Worm (Caenorhabditis elegans) whole organism, L4/young adult: ENCODE measurements around the gene F16B12.4.

ENCODE experiments used
- W03F9.2 ChIP-seq: fragments of 150-350 bp; optimal IDR thresholded peaks from 2 replicates; lab custom pipeline; 2014; ENCODE audit warnings: missing biosample characterization, missing genetic modification characterization
- dao-5 ChIP-seq: sonication (generic microtip); optimal IDR thresholded peaks from 2 replicates; lab custom pipeline; 2016; ENCODE audit warnings: missing genotype, missing genetic modification characterization, moderate library complexity, missing compliant biosample characterization
- him-1 ChIP-seq: sonication (generic microtip); optimal IDR thresholded peaks from 2 replicates; lab custom pipeline; 2016; ENCODE audit warnings: missing genotype, missing genetic modification reagents, missing genetic modification characterization, missing compliant biosample characterization

DNA sequence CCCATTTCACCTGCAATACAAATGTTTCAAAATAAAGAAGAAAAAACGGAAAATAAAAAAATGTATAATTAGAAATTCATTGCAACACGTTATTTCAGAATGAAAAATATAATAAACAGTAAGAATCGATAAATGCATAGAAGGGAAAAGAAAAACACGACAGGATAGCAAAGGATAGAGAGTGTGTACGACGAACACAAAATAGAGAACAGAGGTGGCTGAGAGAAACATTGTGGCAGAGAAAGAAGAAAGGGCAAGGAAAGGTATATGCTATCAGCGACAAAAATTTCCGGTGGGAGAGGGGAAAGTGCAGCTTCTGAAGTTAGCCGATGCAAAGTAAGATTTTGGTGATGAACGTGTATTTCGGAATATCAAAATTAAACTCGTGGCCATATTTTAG, 27.4 kb upstream of the F16B12.4 start, which contains the start of gene F28H6.6:
- no peak for TF ChIP-seq him-1
- no peak for TF ChIP-seq W03F9.2
- TF ChIP-seq dao-5 (tag; lab: Kevin White, UChicago): no peak
